Worm (Caenorhabditis elegans) whole organism, mixed stage, embryonic: ENCODE results near the gene srx-115.

ENCODE experiments used
- bed-3 ChIP-seq: fragments of 200-800 bp; sonication (Bioruptor generic); optimal IDR thresholded peaks from 3 replicates; lab custom pipeline; 2018; ENCODE audit warnings: mild to moderate bottlenecking, missing genetic modification characterization, moderate library complexity, missing compliant biosample characterization
- blmp-1 ChIP-seq: fragments of 150-350 bp; optimal IDR thresholded peaks from 2 replicates; lab custom pipeline; 2014; ENCODE audit warnings: missing biosample characterization, missing genetic modification characterization
- ceh-39 ChIP-seq: fragments of 150-350 bp; optimal IDR thresholded peaks from 2 replicates; lab custom pipeline; 2014; ENCODE audit warnings: missing biosample characterization, missing genetic modification characterization
- ceh-43 ChIP-seq: fragments of 200-800 bp; sonication (Bioruptor generic); optimal IDR thresholded peaks from 2 replicates; lab custom pipeline; 2018; ENCODE audit warnings: mild to moderate bottlenecking, missing genetic modification characterization, moderate library complexity, missing compliant biosample characterization
- ceh-83 ChIP-seq: fragments of 200-800 bp; sonication (Bioruptor generic); optimal IDR thresholded peaks from 2 replicates; lab custom pipeline; 2018; ENCODE audit warnings: mild to moderate bottlenecking, missing genetic modification characterization, missing compliant biosample characterization
- ces-1 ChIP-seq: fragments of 150-350 bp; optimal IDR thresholded peaks from 2 replicates; lab custom pipeline; 2014; ENCODE audit warnings: missing biosample characterization, missing genetic modification reagents, missing genetic modification characterization
- cnd-1 ChIP-seq: fragments of 200-800 bp; sonication (Bioruptor generic); optimal IDR thresholded peaks from 2 replicates; lab custom pipeline; 2018; ENCODE audit warnings: mild to moderate bottlenecking, missing genetic modification characterization, missing compliant biosample characterization
- drap-1 ChIP-seq: fragments of 200-800 bp; sonication (Bioruptor generic); optimal IDR thresholded peaks from 3 replicates; lab custom pipeline; 2018; ENCODE audit warnings: mild to moderate bottlenecking, missing genetic modification characterization, missing compliant biosample characterization
- elt-1 ChIP-seq: sonication (generic microtip); optimal IDR thresholded peaks from 2 replicates; lab custom pipeline; 2017; ENCODE audit warnings: missing genetic modification characterization, mild to moderate bottlenecking, missing compliant biosample characterization, antibody characterized with exemption, moderate library complexity, borderline replicate concordance; ENCODE audit not compliant: insufficient read depth
- elt-3 ChIP-seq: fragments of 150-350 bp; optimal IDR thresholded peaks from 2 replicates; lab custom pipeline; 2014; ENCODE audit warnings: missing biosample characterization, missing genetic modification characterization
- flh-1 ChIP-seq: fragments of 200-800 bp; sonication (Bioruptor generic); optimal IDR thresholded peaks from 2 replicates; lab custom pipeline; 2018; ENCODE audit warnings: mild to moderate bottlenecking, missing genetic modification characterization, moderate library complexity, missing compliant biosample characterization
- ham-2 ChIP-seq: fragments of 200-800 bp; sonication (Bioruptor generic); optimal IDR thresholded peaks from 2 replicates; lab custom pipeline; 2018; ENCODE audit warnings: mild to moderate bottlenecking, missing genetic modification characterization, missing compliant biosample characterization
- hlh-1 ChIP-seq: fragments of 150-350 bp; optimal IDR thresholded peaks from 2 replicates; lab custom pipeline; 2014; ENCODE audit warnings: missing biosample characterization, missing genetic modification reagents, missing genetic modification characterization
- lsy-2 ChIP-seq: fragments of 150-350 bp; optimal IDR thresholded peaks from 2 replicates; lab custom pipeline; 2014; ENCODE audit warnings: missing biosample characterization, missing genetic modification characterization
- mab-5 ChIP-seq: fragments of 150-350 bp; optimal IDR thresholded peaks from 2 replicates; lab custom pipeline; 2014; ENCODE audit warnings: missing biosample characterization, missing genetic modification characterization
- mep-1 ChIP-seq: fragments of 150-350 bp; optimal IDR thresholded peaks from 2 replicates; lab custom pipeline; 2017; ENCODE audit warnings: missing biosample characterization, missing genetic modification reagents, missing genetic modification characterization, inconsistent platforms
- mls-2 ChIP-seq: sonication (generic microtip); optimal IDR thresholded peaks from 2 replicates; lab custom pipeline; 2016; ENCODE audit warnings: mild to moderate bottlenecking, missing genetic modification characterization, moderate library complexity, missing compliant biosample characterization
- nhr-237 ChIP-seq: fragments of 150-350 bp; optimal IDR thresholded peaks from 2 replicates; lab custom pipeline; 2014; ENCODE audit warnings: missing biosample characterization, missing genetic modification characterization
- nhr-28 ChIP-seq: fragments of 150-350 bp; optimal IDR thresholded peaks from 2 replicates; lab custom pipeline; 2014; ENCODE audit warnings: missing biosample characterization, missing genetic modification characterization
- nhr-76 ChIP-seq: sonication (generic microtip); optimal IDR thresholded peaks from 2 replicates; lab custom pipeline; 2017; ENCODE audit warnings: missing biosample characterization, missing genetic modification characterization
- pha-4 ChIP-seq: fragments of 150-350 bp; optimal IDR thresholded peaks from 2 replicates; lab custom pipeline; 2018; ENCODE audit warnings: missing biosample characterization, missing genetic modification reagents, missing genetic modification characterization
- sem-2 ChIP-seq: fragments of 200-800 bp; sonication (Bioruptor generic); optimal IDR thresholded peaks from 2 replicates; lab custom pipeline; 2018; ENCODE audit warnings: mild to moderate bottlenecking, missing genetic modification characterization, missing compliant biosample characterization
- snpc-4 ChIP-seq: fragments of 150-350 bp; optimal IDR thresholded peaks from 2 replicates; lab custom pipeline; 2014; ENCODE audit warnings: missing biosample characterization, missing genetic modification characterization
- sptf-1 ChIP-seq: sonication (generic microtip); optimal IDR thresholded peaks from 2 replicates; lab custom pipeline; 2017; ENCODE audit warnings: mild to moderate bottlenecking, missing genetic modification characterization, moderate library complexity, missing compliant biosample characterization
- tbx-8 ChIP-seq: fragments of 200-800 bp; sonication (Bioruptor generic); optimal IDR thresholded peaks from 2 replicates; lab custom pipeline; 2018; ENCODE audit warnings: mild to moderate bottlenecking, missing genetic modification characterization, moderate library complexity, missing compliant biosample characterization
- unc-120 ChIP-seq: sonication (generic microtip); optimal IDR thresholded peaks from 2 replicates; lab custom pipeline; 2017; ENCODE audit warnings: missing genetic modification characterization, missing compliant biosample characterization; ENCODE audit not compliant: poor library complexity, severe bottlenecking
- unc-39 ChIP-seq: fragments of 150-350 bp; optimal IDR thresholded peaks from 2 replicates; lab custom pipeline; 2014; ENCODE audit warnings: missing biosample characterization, missing genetic modification characterization
- ztf-11 ChIP-seq: fragments of 150-350 bp; optimal IDR thresholded peaks from 2 replicates; lab custom pipeline; 2014; ENCODE audit warnings: missing biosample characterization, missing genetic modification characterization

The srx-115 gene

ce11 chrV:8754670-8755069 lies 17.0 kb upstream of the srx-115 start, which contains the start of gene B0507.4:
TSS of gene B0507.4 (plus strand) at chrV:8754970.
- TF ChIP-seq ceh-43 (no peak), tbx-8 (GFP tag; lab: Kevin White, UChicago) (no peak), mep-1 (tag; lab: Kevin White, UChicago) (no peak), ceh-39 (tag; lab: Kevin White, UChicago) (no peak), flh-1 (no peak), bed-3 (GFP tag; lab: Kevin White, UChicago) (no peak), mls-2 (no peak), ham-2 (GFP tag; lab: Kevin White, UChicago) (no peak), drap-1 (GFP tag; lab: Kevin White, UChicago) (no peak), lsy-2 (no peak), blmp-1 (no peak), sem-2 (GFP tag; lab: Kevin White, UChicago) (no peak), snpc-4 (no peak), elt-1 (tag; lab: Kevin White, UChicago) (no peak), hlh-1 (tag; lab: Kevin White, UChicago) (no peak), mab-5 (tag; lab: Kevin White, UChicago) (no peak), ces-1 (no peak)

- TF ChIP-seq ham-2 (GFP tag; lab: Kevin White, UChicago), result no peak
- no peak for TF ChIP-seq elt-3
- TF ChIP-seq sem-2 (GFP tag; lab: Kevin White, UChicago), result no peak
- no peak for TF ChIP-seq flh-1
- no peak for TF ChIP-seq nhr-237
- no peak for TF ChIP-seq pha-4
- TF ChIP-seq nhr-28, result no peak
- no peak for TF ChIP-seq lsy-2
- no peak for TF ChIP-seq drap-1 (GFP tag; lab: Kevin White, UChicago)
- TF ChIP-seq sptf-1, result no peak
- no peak for TF ChIP-seq tbx-8 (GFP tag; lab: Kevin White, UChicago)
- no peak for TF ChIP-seq ztf-11 (tag; lab: Kevin White, UChicago)
- no peak for TF ChIP-seq elt-1 (tag; lab: Kevin White, UChicago)
Measured at ce11 chrV:8758618-8759017, 13.1 kb upstream of the srx-115 start, which contains the start of gene B0507.7. TSS of gene B0507.7 (minus strand) at chrV:8758718.

- TF ChIP-seq ces-1 (no peak), blmp-1 (no peak), ceh-83 (no peak), hlh-1 (tag; lab: Kevin White, UChicago) (no peak), snpc-4 (no peak), unc-120 (tag; lab: Kevin White, UChicago) (no peak), bed-3 (GFP tag; lab: Kevin White, UChicago) (no peak), unc-39 (no peak)
- TF ChIP-seq, all 35 proteins: peak for 0
Measured at ce11 chrV:8760416-8760815, 11.3 kb upstream of the srx-115 start, which contains the start of gene ddn-1. TSS of gene ddn-1 (minus strand) at chrV:8760516.

ce11 chrV:8762861-8763260 lies 8.8 kb upstream of the srx-115 start, which contains the start of gene B0507.8:
TSS of gene B0507.8 (minus strand) at chrV:8762961.
- TF ChIP-seq ceh-39 (tag; lab: Kevin White, UChicago) (no peak), ztf-11 (tag; lab: Kevin White, UChicago) (no peak)

- TF ChIP-seq ztf-11 (tag; lab: Kevin White, UChicago), result no peak
- TF ChIP-seq lsy-2, result no peak
- no peak for TF ChIP-seq cnd-1 (tag; lab: Kevin White, UChicago)
- TF ChIP-seq mab-5 (tag; lab: Kevin White, UChicago), result no peak
Measured at ce11 chrV:8765938-8766337, 5.8 kb upstream of the srx-115 start, which contains the start of gene B0507.9. TSS of gene B0507.9 (minus strand) at chrV:8766038.

ce11 chrV:8767041-8767440 lies 4.7 kb upstream of the srx-115 start:
- TF ChIP-seq flh-1 (no peak), mls-2 (no peak), snpc-4 (no peak), sem-2 (GFP tag; lab: Kevin White, UChicago) (no peak), drap-1 (GFP tag; lab: Kevin White, UChicago) (no peak), unc-39 (no peak), ceh-83 (no peak), blmp-1 (no peak), nhr-76 (tag; lab: Kevin White, UChicago) (no peak), bed-3 (GFP tag; lab: Kevin White, UChicago) (no peak), elt-3 (no peak), ceh-39 (tag; lab: Kevin White, UChicago) (no peak)
